Fruit fly (Drosophila melanogaster): Measurements from ENCODE around the gene fusl.

dm6 chr2L:5287599-5288261 is 50.1 kb downstream of the fusl start:
- TF ChIP-seq psq (optimal IDR thresholded peaks at IDR 0.05) (no peak), Sin3A (optimal IDR thresholded peaks at IDR 0.05) (no peak), h (optimal IDR thresholded peaks at IDR 0.05) (no peak), Myc (optimal IDR thresholded peaks at IDR 0.05) (no peak), ttk (optimal IDR thresholded peaks at IDR 0.05) (no peak)

Measured in Kc167 (cell line).